Fruit fly (Drosophila melanogaster): ENCODE measurements around the gene swm.
A peak's percentile ranks its signal among the peaks of the same experiment; 100 is the strongest.

Gene swm

DNA sequence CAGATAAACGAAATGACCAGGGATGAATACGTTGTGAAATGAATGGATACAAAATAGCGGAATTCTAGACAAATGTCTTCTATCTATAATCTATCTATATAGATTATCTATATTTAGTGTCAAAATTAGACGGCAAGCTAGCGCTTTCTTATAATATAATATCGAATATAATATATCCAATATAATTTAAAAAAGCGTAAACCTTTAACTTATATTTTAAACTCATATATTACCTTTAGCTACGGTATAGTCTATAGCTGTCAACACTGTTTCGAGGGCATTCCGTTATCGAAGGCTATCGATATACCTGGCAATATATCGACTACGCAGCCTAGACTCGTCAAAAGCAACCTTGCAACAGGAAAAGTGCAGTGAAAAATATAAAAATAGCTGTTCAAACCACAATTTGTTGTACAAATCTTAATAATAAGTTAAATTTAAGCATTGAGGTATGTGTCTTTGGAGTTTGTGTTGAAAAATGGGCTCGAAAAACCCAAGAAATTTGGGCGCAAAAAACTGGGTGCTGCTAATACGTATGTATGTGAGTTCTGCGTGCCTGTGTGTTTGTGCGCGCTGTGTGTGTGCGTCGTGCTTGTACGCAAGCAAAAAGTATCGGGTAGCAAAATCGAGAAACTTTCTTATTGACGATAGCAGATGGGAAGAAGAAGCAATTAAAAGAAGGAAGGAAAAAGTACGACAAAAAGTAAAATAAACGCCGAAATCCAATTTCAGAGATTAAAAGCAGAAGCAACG is at the start of gene swm, which contains the start of gene Ctu2 (continued):
- TF ChIP-seq Bgb (GFP tag; IDR thresholded peaks at IDR 0.05; ENCODE audit: partially characterized antibody): peak; percentile 57; the same call in 1 of the 2 replicates
- TF ChIP-seq Gug (GFP tag; IDR thresholded peaks at IDR 0.05): peak; percentile 26; the same call in 2 of the 4 replicates
- TF ChIP-seq Lhr (GFP tag; optimal IDR thresholded peaks at IDR 0.05): no peak
- TF ChIP-seq CG11696 (GFP tag; IDR thresholded peaks at IDR 0.05): no peak
- no peak for TF ChIP-seq Hr51 (GFP tag; optimal IDR thresholded peaks at IDR 0.05)
- peak; percentile 51 for TF ChIP-seq CG10147 (GFP tag; optimal IDR thresholded peaks at IDR 0.05)
- peak; percentile 13 for TF ChIP-seq Spps (tag; optimal IDR thresholded peaks at IDR 0.05)
- TF ChIP-seq CG7271 (tag; optimal IDR thresholded peaks at IDR 0.05): no peak
- TF ChIP-seq tgo (GFP tag; IDR thresholded peaks at IDR 0.05): peak; percentile 42; the same call in 2 of the 3 replicates
- no peak for TF ChIP-seq CG16863 (GFP tag; optimal IDR thresholded peaks at IDR 0.05)
- 0 out of 2 replicates have a peak, but pooled peaks have one; percentile 18 for TF ChIP-seq danr (GFP tag; IDR thresholded peaks at IDR 0.05)
- TF ChIP-seq sim (GFP tag; IDR thresholded peaks at IDR 0.05): no peak
- TF ChIP-seq CG1233 (GFP tag; optimal IDR thresholded peaks at IDR 0.05): peak; percentile 41
- TF ChIP-seq CG12942 (GFP tag; optimal IDR thresholded peaks at IDR 0.05): peak; percentile 31
- no peak for TF ChIP-seq her (GFP tag; optimal IDR thresholded peaks at IDR 0.05)
- TF ChIP-seq pzg (GFP tag; optimal IDR thresholded peaks at IDR 0.05): peak; percentile 48
- no peak for TF ChIP-seq CG17802 (tag; optimal IDR thresholded peaks at IDR 0.05)
- no peak for TF ChIP-seq gfzf (GFP tag; optimal IDR thresholded peaks at IDR 0.05)
- TF ChIP-seq CG6272 (GFP tag; IDR thresholded peaks at IDR 0.05): no peak
- TF ChIP-seq Scr (GFP tag; IDR thresholded peaks at IDR 0.05; ENCODE audit: partially characterized antibody): peak; percentile 83
- no peak for TF ChIP-seq Tbp (GFP tag; optimal IDR thresholded peaks at IDR 0.05)
- no peak for TF ChIP-seq ro (GFP tag; IDR thresholded peaks at IDR 0.05)
- no peak for TF ChIP-seq Awh (GFP tag; IDR thresholded peaks at IDR 0.05)
- TF ChIP-seq schlank (tag; optimal IDR thresholded peaks at IDR 0.05): no peak
- TF ChIP-seq E2f1 (GFP tag; IDR thresholded peaks at IDR 0.05): peak; percentile 46
- TF ChIP-seq stwl (tag; optimal IDR thresholded peaks at IDR 0.05): peak; percentile 61
- TF ChIP-seq toy (GFP tag; IDR thresholded peaks at IDR 0.05): no peak
- no peak for TF ChIP-seq CkIIα-i1 (GFP tag; IDR thresholded peaks at IDR 0.05)
- peak; percentile 90 for TF ChIP-seq Elba2 (GFP tag; optimal IDR thresholded peaks at IDR 0.05)
- peak; percentile 30; the same call in 1 of the 2 replicates for TF ChIP-seq ranshi (GFP tag; IDR thresholded peaks at IDR 0.05)
- TF ChIP-seq ewg (GFP tag; optimal IDR thresholded peaks at IDR 0.05): no peak
- TF ChIP-seq zen2 (GFP tag; IDR thresholded peaks at IDR 0.05; ENCODE audit: partially characterized antibody): peak; percentile 59; the same call in 2 of the 3 replicates
- no peak for TF ChIP-seq crc (GFP tag; optimal IDR thresholded peaks at IDR 0.05)
- TF ChIP-seq CG17359 (tag; optimal IDR thresholded peaks at IDR 0.05): peak; percentile 56
- peak; percentile 54 for TF ChIP-seq vvl (GFP tag; IDR thresholded peaks at IDR 0.05)
- no peak for TF ChIP-seq CG4854 (GFP tag; optimal IDR thresholded peaks at IDR 0.05)
- peak; percentile 55 for TF ChIP-seq CG13775 (GFP tag; optimal IDR thresholded peaks at IDR 0.05)
- no peak for TF ChIP-seq CG2678 (tag; optimal IDR thresholded peaks at IDR 0.05)
- no peak for TF ChIP-seq Mad (GFP tag; optimal IDR thresholded peaks at IDR 0.05)
- no peak for TF ChIP-seq Nf-YA (GFP tag; IDR thresholded peaks at IDR 0.05)
- TF ChIP-seq BEAF-32 (GFP tag; optimal IDR thresholded peaks at IDR 0.05): peak; percentile 81
- TF ChIP-seq jing (GFP tag; optimal IDR thresholded peaks at IDR 0.05): no peak
- no peak; the same call in 1 of the 2 replicates for TF ChIP-seq CG17328 (GFP tag; IDR thresholded peaks at IDR 0.05)
- no peak for TF ChIP-seq jumu (GFP tag; optimal IDR thresholded peaks at IDR 0.05)
- no peak for TF ChIP-seq Ets97D (GFP tag; optimal IDR thresholded peaks at IDR 0.05)
- TF ChIP-seq prd (optimal IDR thresholded peaks at IDR 0.05): no peak
- TF ChIP-seq prd (GFP tag; IDR thresholded peaks at IDR 0.05): peak; percentile 63; the same call in 2 of the 3 replicates
- no peak for TF ChIP-seq bigmax (GFP tag; optimal IDR thresholded peaks at IDR 0.05)
- no peak for TF ChIP-seq fd64A (GFP tag; optimal IDR thresholded peaks at IDR 0.05)

Measured in whole organism, embryonic.